Fruit fly (Drosophila melanogaster): ENCODE results near the gene CG3823.

Gene CG3823

dm6 chrX:6263614-6264130 lies 40.1 kb upstream of the CG3823 start (continued):
- TF ChIP-seq BtbVII (GFP tag; optimal IDR thresholded peaks at IDR 0.05) (peak; percentile 89), ase (GFP tag; IDR thresholded peaks at IDR 0.05) (peak; percentile 45; the same call in 1 of the 3 replicates), HmgD (GFP tag; optimal IDR thresholded peaks at IDR 0.05) (no peak), CG8944 (GFP tag; optimal IDR thresholded peaks at IDR 0.05) (no peak), eve (GFP tag; optimal IDR thresholded peaks at IDR 0.05) (no peak), CG17802 (tag; optimal IDR thresholded peaks at IDR 0.05) (no peak), Tbp (GFP tag; optimal IDR thresholded peaks at IDR 0.05) (no peak), ara (GFP tag; IDR thresholded peaks at IDR 0.05) (peak; percentile 64; the same call in 1 of the 2 replicates), sens (GFP tag) (peak; percentile 91), mirr (GFP tag; optimal IDR thresholded peaks at IDR 0.05) (peak; percentile 84), CG14710 (tag; optimal IDR thresholded peaks at IDR 0.05) (peak; percentile 47), lola (GFP tag; optimal IDR thresholded peaks at IDR 0.05) (peak in 1 of 3 experiments; percentile 25), CG4328 (GFP tag; optimal IDR thresholded peaks at IDR 0.05) (peak; percentile 58), corto (GFP tag; optimal IDR thresholded peaks at IDR 0.05) (no peak), dimm (GFP tag; IDR thresholded peaks at IDR 0.05) (no peak), CG18476 (GFP tag; optimal IDR thresholded peaks at IDR 0.05) (peak; percentile 79), esg (GFP tag; conservative IDR thresholded peaks at IDR 0.05) (peak; percentile 71), dm (GFP tag; optimal IDR thresholded peaks at IDR 0.05) (peak; percentile 5), tgo (GFP tag; IDR thresholded peaks at IDR 0.05) (peak; percentile 58; the same call in 2 of the 3 replicates), cato (GFP tag; optimal IDR thresholded peaks at IDR 0.05; ENCODE audit: borderline replicate concordance) (peak; percentile 42), Aef1 (GFP tag; IDR thresholded peaks at IDR 0.05) (peak; percentile 50; the same call in 2 of the 3 replicates), CG9437 (GFP tag; optimal IDR thresholded peaks at IDR 0.05) (peak; percentile 80), H15 (GFP tag; IDR thresholded peaks at IDR 0.05) (no peak), shn (GFP tag; optimal IDR thresholded peaks at IDR 0.05) (peak; percentile 4), Gsc (GFP tag; IDR thresholded peaks at IDR 0.05) (no peak), Antp (GFP tag; optimal IDR thresholded peaks at IDR 0.05) (peak; percentile 45), dysf (GFP tag; IDR thresholded peaks at IDR 0.05) (peak; percentile 85), schlank (tag; optimal IDR thresholded peaks at IDR 0.05) (peak; percentile 72), Lim3 (GFP tag; IDR thresholded peaks at IDR 0.05) (no peak), scrt (GFP tag; optimal IDR thresholded peaks at IDR 0.05) (peak; percentile 80), CG17359 (tag; optimal IDR thresholded peaks at IDR 0.05) (peak; percentile 75), CG9215 (GFP tag; IDR thresholded peaks at IDR 0.05) (peak; percentile 68), Mrtf (GFP tag; IDR thresholded peaks at IDR 0.05) (peak; percentile 46; the same call in 1 of the 3 replicates), CG12769 (tag; optimal IDR thresholded peaks at IDR 0.05) (peak; percentile 76), eyg (GFP tag; optimal IDR thresholded peaks at IDR 0.05) (no peak), sim (GFP tag; IDR thresholded peaks at IDR 0.05) (no peak), peb (GFP tag; IDR thresholded peaks at IDR 0.05) (0 out of 2 replicates have a peak, but pooled peaks have one; percentile 15), CG6689 (GFP tag; IDR thresholded peaks at IDR 0.05) (peak; percentile 79), CG42726 (GFP tag; IDR thresholded peaks at IDR 0.05; ENCODE audit: partially characterized antibody) (no peak), CG31388 (GFP tag; optimal IDR thresholded peaks at IDR 0.05) (peak; percentile 50), Ets97D (GFP tag; optimal IDR thresholded peaks at IDR 0.05) (peak; percentile 12), GATAe (GFP tag; conservative IDR thresholded peaks at IDR 0.05) (no peak), CG6813 (GFP tag; optimal IDR thresholded peaks at IDR 0.05) (peak; percentile 74), CG12071 (GFP tag; optimal IDR thresholded peaks at IDR 0.05) (peak; percentile 74), pnt (GFP tag; optimal IDR thresholded peaks at IDR 0.05) (no peak), CG16779 (GFP tag; IDR thresholded peaks at IDR 0.05) (no peak), Usf (GFP tag; optimal IDR thresholded peaks at IDR 0.05) (peak; percentile 34), CG3163 (GFP tag; optimal IDR thresholded peaks at IDR 0.05) (no peak), hbn (GFP tag; IDR thresholded peaks at IDR 0.05; ENCODE audit: partially characterized antibody) (no peak), Hmx (GFP tag; optimal IDR thresholded peaks at IDR 0.05) (no peak), CG6683 (GFP tag; optimal IDR thresholded peaks at IDR 0.05) (peak; percentile 79)

Data from whole organism, embryonic.